Fruit fly (Drosophila melanogaster) whole organism, embryonic: ENCODE measurements around the gene hry.

Experiments used
- CG10321 ChIP-seq: fragments of 200-800 bp; sonication (Bioruptor generic); IDR thresholded peaks from 2 replicates; pipeline ENCODE4 v1.3.6; 2022; ENCODE audit warnings: missing biosample characterization, missing genetic modification characterization
- CG10366 ChIP-seq: fragments of 200-800 bp; sonication (Bioruptor generic); IDR thresholded peaks from 2 replicates; pipeline ENCODE4 v1.3.6; 2022; ENCODE audit warnings: missing biosample characterization, missing genetic modification characterization
- CG12071 ChIP-seq: fragments of 200-800 bp; sonication (Bioruptor generic); optimal IDR thresholded peaks from 3 replicates; lab custom pipeline; 2018; ENCODE audit warnings: missing biosample characterization, mild to moderate bottlenecking, missing genetic modification characterization
- CG13287 ChIP-seq: fragments of 200-800 bp; sonication (Bioruptor generic); IDR thresholded peaks from 2 replicates; pipeline ENCODE4 v1.3.6; 2022; ENCODE audit warnings: missing biosample characterization, missing genetic modification characterization; ENCODE audit not compliant: partially characterized antibody
- CG14441 ChIP-seq: fragments of 200-800 bp; sonication (Bioruptor generic); IDR thresholded peaks from 2 replicates; pipeline ENCODE4 v1.3.6; 2022; ENCODE audit warnings: missing biosample characterization, missing genetic modification characterization
- CG15479 ChIP-seq: fragments of 200-800 bp; sonication (Bioruptor generic); optimal IDR thresholded peaks from 3 replicates; lab custom pipeline; 2019; ENCODE audit warnings: missing biosample characterization, mild to moderate bottlenecking, missing genetic modification characterization, moderate library complexity
- CG1647 ChIP-seq: fragments of 200-800 bp; sonication (Bioruptor generic); optimal IDR thresholded peaks from 3 replicates; lab custom pipeline; 2016; ENCODE audit warnings: missing biosample characterization, missing genetic modification characterization
- CG17361 ChIP-seq: fragments of 200-800 bp; sonication (Bioruptor generic); IDR thresholded peaks from 3 replicates; pipeline ENCODE4 v1.3.6; 2022; ENCODE audit warnings: missing biosample characterization, missing genetic modification characterization
- CG18262 ChIP-seq: fragments of 200-800 bp; optimal IDR thresholded peaks from 3 replicates; lab custom pipeline; 2019; ENCODE audit warnings: missing biosample characterization, mild to moderate bottlenecking, missing genetic modification characterization, moderate library complexity
- CG18764 ChIP-seq: fragments of 200-800 bp; sonication (Bioruptor generic); optimal IDR thresholded peaks from 3 replicates; lab custom pipeline; 2016; ENCODE audit warnings: missing biosample characterization, missing genetic modification characterization
- CG32532 ChIP-seq: fragments of 200-800 bp; sonication (Bioruptor generic); IDR thresholded peaks from 2 replicates; pipeline ENCODE4 v1.3.6; 2022; ENCODE audit warnings: missing biosample characterization, missing genetic modification characterization
- CG3995 ChIP-seq: fragments of 200-800 bp; sonication (Bioruptor generic); optimal IDR thresholded peaks from 3 replicates; lab custom pipeline; 2016; ENCODE audit warnings: missing biosample characterization, missing genetic modification characterization
- CG4854 ChIP-seq: fragments of 200-800 bp; sonication (Bioruptor generic); optimal IDR thresholded peaks from 2 replicates; lab custom pipeline; 2016; ENCODE audit warnings: missing biosample characterization, missing genetic modification characterization, inconsistent platforms
- CG5180 ChIP-seq: fragments of 200-800 bp; sonication (Bioruptor generic); optimal IDR thresholded peaks from 3 replicates; lab custom pipeline; 2017; ENCODE audit warnings: missing biosample characterization, missing genetic modification characterization, mild to moderate bottlenecking, moderate library complexity, missing genetic modification reagents
- CG6689 ChIP-seq: fragments of 200-800 bp; sonication (Bioruptor generic); IDR thresholded peaks from 2 replicates; pipeline ENCODE4 v1.3.6; 2022; ENCODE audit warnings: missing biosample characterization, missing genetic modification characterization
- CG7271 ChIP-seq: fragments of 200-800 bp; sonication (Bioruptor generic); optimal IDR thresholded peaks from 2 replicates; lab custom pipeline; 2018; ENCODE audit warnings: missing biosample characterization, mild to moderate bottlenecking, missing genetic modification characterization, moderate library complexity
- CTCF ChIP-seq: fragments of 200-800 bp; sonication (Bioruptor generic); optimal IDR thresholded peaks from 2 replicates; lab custom pipeline; 2017; ENCODE audit warnings: missing biosample characterization, mild to moderate bottlenecking, missing genetic modification characterization, moderate library complexity
- D19A ChIP-seq: fragments of 200-800 bp; optimal IDR thresholded peaks from 3 replicates; lab custom pipeline; 2019; ENCODE audit warnings: missing biosample characterization, mild to moderate bottlenecking, missing genetic modification characterization, moderate library complexity
- Doc2 ChIP-seq: fragments of 200-800 bp; sonication (Bioruptor generic); IDR thresholded peaks from 2 replicates; pipeline ENCODE4 v1.3.6; 2022; ENCODE audit warnings: missing biosample characterization, missing genetic modification characterization
- ERR ChIP-seq: fragments of 200-800 bp; sonication (Bioruptor generic); optimal IDR thresholded peaks from 2 replicates; lab custom pipeline; 2016; ENCODE audit warnings: missing biosample characterization, missing genetic modification characterization
- HLHmδ ChIP-seq: fragments of 200-800 bp; sonication (Bioruptor generic); optimal IDR thresholded peaks from 2 replicates; lab custom pipeline; 2018; ENCODE audit warnings: missing biosample characterization, mild to moderate bottlenecking, missing genetic modification characterization, moderate library complexity
- Hey ChIP-seq: fragments of 200-800 bp; sonication (Bioruptor generic); optimal IDR thresholded peaks from 3 replicates; lab custom pipeline; 2018; ENCODE audit warnings: missing biosample characterization, mild to moderate bottlenecking, missing genetic modification characterization
- HmgZ ChIP-seq: fragments of 200-800 bp; sonication (Bioruptor generic); optimal IDR thresholded peaks from 2 replicates; lab custom pipeline; 2018; ENCODE audit warnings: missing biosample characterization, mild to moderate bottlenecking, missing genetic modification characterization
- MTF-1 ChIP-seq: fragments of 200-800 bp; sonication (Bioruptor generic); optimal IDR thresholded peaks from 2 replicates; lab custom pipeline; 2018; ENCODE audit warnings: missing biosample characterization, mild to moderate bottlenecking, missing genetic modification characterization, borderline replicate concordance
- Meics ChIP-seq: fragments of 200-800 bp; sonication (Bioruptor generic); optimal IDR thresholded peaks from 2 replicates; lab custom pipeline; 2017; ENCODE audit warnings: missing biosample characterization, mild to moderate bottlenecking, missing genetic modification characterization
- Nf-YC ChIP-seq: fragments of 200-800 bp; optimal IDR thresholded peaks from 3 replicates; lab custom pipeline; 2019; ENCODE audit warnings: missing biosample characterization, mild to moderate bottlenecking, missing genetic modification characterization, moderate library complexity
- Sry-δ ChIP-seq: fragments of 200-800 bp; sonication (Bioruptor generic); optimal IDR thresholded peaks from 2 replicates; lab custom pipeline; 2016; ENCODE audit warnings: missing biosample characterization, missing genetic modification characterization
- Taf1 ChIP-seq: fragments of 200-800 bp; sonication (Bioruptor generic); IDR thresholded peaks from 2 replicates; pipeline ENCODE4 v1.3.6; 2022; ENCODE audit warnings: missing biosample characterization, missing genetic modification characterization
- Xbp1 ChIP-seq: fragments of 200-800 bp; sonication (Bioruptor generic); optimal IDR thresholded peaks from 3 replicates; lab custom pipeline; 2016; ENCODE audit warnings: missing biosample characterization, mild to moderate bottlenecking, missing genetic modification characterization
- amos ChIP-seq: fragments of 200-800 bp; sonication (Bioruptor generic); IDR thresholded peaks from 2 replicates; pipeline ENCODE4 v1.3.6; 2022; ENCODE audit warnings: missing biosample characterization, missing genetic modification characterization; ENCODE audit not compliant: partially characterized antibody
- bbx ChIP-seq: fragments of 200-800 bp; sonication (Bioruptor generic); IDR thresholded peaks from 2 replicates; pipeline ENCODE4 v1.3.6; 2022; ENCODE audit warnings: missing biosample characterization, missing genetic modification characterization; ENCODE audit not compliant: partially characterized antibody
- bowl ChIP-seq: fragments of 200-800 bp; sonication (Bioruptor generic); IDR thresholded peaks from 2 replicates; pipeline ENCODE4 v1.3.6; 2022; ENCODE audit warnings: missing biosample characterization, missing genetic modification characterization
- chn ChIP-seq: fragments of 200-800 bp; sonication (Bioruptor generic); optimal IDR thresholded peaks from 2 replicates; lab custom pipeline; 2016; ENCODE audit warnings: missing biosample characterization, missing genetic modification characterization
- cwo ChIP-seq: fragments of 200-800 bp; sonication (Bioruptor generic); optimal IDR thresholded peaks from 3 replicates; lab custom pipeline; 2017; ENCODE audit warnings: missing biosample characterization, missing genetic modification characterization, mild to moderate bottlenecking, moderate library complexity, missing genetic modification reagents
- en ChIP-seq: fragments of 200-800 bp; sonication (Bioruptor generic); optimal IDR thresholded peaks from 2 replicates; lab custom pipeline; 2016; ENCODE audit warnings: missing biosample characterization, missing genetic modification characterization
- esg ChIP-seq: fragments of 200-800 bp; sonication (Bioruptor generic); conservative IDR thresholded peaks from 2 replicates; pipeline ENCODE4 v1.3.6; 2022; ENCODE audit warnings: missing biosample characterization, missing genetic modification characterization
- ewg ChIP-seq: fragments of 200-800 bp; sonication (Bioruptor generic); optimal IDR thresholded peaks from 3 replicates; lab custom pipeline; 2017; ENCODE audit warnings: mild to moderate bottlenecking, missing biosample characterization, missing genetic modification reagents, missing genetic modification characterization
- grau ChIP-seq: fragments of 200-800 bp; optimal IDR thresholded peaks from 3 replicates; lab custom pipeline; 2019; ENCODE audit warnings: missing biosample characterization, mild to moderate bottlenecking, missing genetic modification characterization, moderate library complexity
- grn ChIP-seq: fragments of 200-800 bp; sonication (Bioruptor generic); optimal IDR thresholded peaks from 3 replicates; lab custom pipeline; 2017; ENCODE audit warnings: missing biosample characterization, missing genetic modification characterization
- lilli ChIP-seq: fragments of 200-800 bp; sonication (Bioruptor generic); optimal IDR thresholded peaks from 3 replicates; lab custom pipeline; 2016; ENCODE audit warnings: missing biosample characterization, missing genetic modification characterization
- psq ChIP-seq: fragments of 200-800 bp; sonication (Bioruptor generic); optimal IDR thresholded peaks from 2 replicates; lab custom pipeline; 2017; ENCODE audit warnings: missing biosample characterization, missing genetic modification characterization
- rib ChIP-seq: fragments of 200-800 bp; sonication (Bioruptor generic); IDR thresholded peaks from 2 replicates; pipeline ENCODE4 v1.3.6; 2022; ENCODE audit warnings: missing biosample characterization, missing genetic modification characterization
- schlank ChIP-seq: fragments of 200-800 bp; sonication (Bioruptor generic); optimal IDR thresholded peaks from 2 replicates; lab custom pipeline; 2018; ENCODE audit warnings: missing biosample characterization, mild to moderate bottlenecking, missing genetic modification characterization
- seq ChIP-seq: fragments of 200-800 bp; sonication (Bioruptor generic); IDR thresholded peaks from 2 replicates; pipeline ENCODE4 v1.3.6; 2022; ENCODE audit warnings: missing biosample characterization, missing genetic modification characterization
- sim ChIP-seq: fragments of 200-800 bp; sonication (Bioruptor generic); IDR thresholded peaks from 2 replicates; pipeline ENCODE4 v1.3.6; 2022; ENCODE audit warnings: missing biosample characterization, missing genetic modification characterization
- so ChIP-seq: fragments of 200-800 bp; sonication (Bioruptor generic); IDR thresholded peaks from 3 replicates; pipeline ENCODE4 v1.3.6; 2022; ENCODE audit warnings: missing biosample characterization, missing genetic modification characterization
- sr ChIP-seq: fragments of 200-800 bp; sonication (Bioruptor generic); IDR thresholded peaks from 3 replicates; pipeline ENCODE4 v1.3.6; 2022; ENCODE audit warnings: missing biosample characterization, missing genetic modification characterization
- tgo ChIP-seq: fragments of 200-800 bp; sonication (Bioruptor generic); IDR thresholded peaks from 3 replicates; pipeline ENCODE4 v1.3.6; 2022; ENCODE audit warnings: missing biosample characterization, missing genetic modification characterization
- tx ChIP-seq: fragments of 200-800 bp; sonication (Bioruptor generic); optimal IDR thresholded peaks from 2 replicates; lab custom pipeline; 2016; ENCODE audit warnings: missing biosample characterization, missing genetic modification characterization
- unpg ChIP-seq: fragments of 200-800 bp; sonication (Bioruptor generic); optimal IDR thresholded peaks from 3 replicates; lab custom pipeline; 2018; ENCODE audit warnings: missing biosample characterization, mild to moderate bottlenecking, missing genetic modification characterization, moderate library complexity
- zf30C ChIP-seq: fragments of 200-800 bp; sonication (Bioruptor generic); optimal IDR thresholded peaks from 3 replicates; lab custom pipeline; 2018; ENCODE audit warnings: missing biosample characterization, mild to moderate bottlenecking, missing genetic modification characterization

The hry gene

DNA sequence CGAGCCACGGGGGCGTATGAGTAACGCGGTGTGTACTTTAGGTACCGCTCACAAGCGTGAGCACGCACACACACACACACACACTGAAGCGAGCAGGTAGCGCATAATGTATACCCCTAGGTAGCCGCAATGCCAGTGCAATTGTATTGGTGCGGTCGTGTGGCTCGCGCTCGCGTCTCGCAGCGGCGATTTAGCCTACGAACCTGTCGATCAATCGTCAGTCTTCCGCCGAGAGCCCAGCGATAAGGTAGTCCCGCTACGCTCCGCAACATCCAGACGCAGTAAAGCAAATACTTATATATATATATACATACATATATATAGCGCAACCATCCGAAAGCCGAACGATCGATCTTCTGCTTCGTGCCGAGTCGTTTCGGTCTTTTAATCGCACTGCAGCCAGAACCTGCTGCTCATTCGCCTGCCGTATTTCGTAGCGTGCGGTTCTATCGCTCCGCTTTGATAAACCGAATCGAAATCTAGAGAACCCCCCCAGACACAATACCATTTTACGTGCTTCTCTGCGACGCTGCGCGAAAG is at the start of gene hry (continued):
- peak; percentile 73; the same call in 2 of the 3 replicates for TF ChIP-seq so (GFP tag; lab: Robert Waterston, UW)
- TF ChIP-seq CG14441 (GFP tag; lab: Robert Waterston, UW) = no peak
- peak; percentile 86 for TF ChIP-seq Nf-YC (tag; lab: Kevin White, UChicago)
- TF ChIP-seq CG6689 (GFP tag; lab: Robert Waterston, UW) = peak; percentile 36; the same call in 1 of the 2 replicates
- peak; percentile 20; the same call in 1 of the 2 replicates for TF ChIP-seq CG10321
- TF ChIP-seq ERR = no peak
- no peak for TF ChIP-seq CTCF
- TF ChIP-seq CG12071 (GFP tag; lab: Kevin White, UChicago) = peak; percentile 38
- TF ChIP-seq CG18764 (GFP tag; lab: Kevin White, UChicago) = no peak
- TF ChIP-seq D19A (tag; lab: Kevin White, UChicago) = peak; percentile 57
- peak; percentile 52 for TF ChIP-seq grn (GFP tag; lab: Kevin White, UChicago)
- no peak for TF ChIP-seq en
- no peak for TF ChIP-seq sim (GFP tag; lab: Robert Waterston, UW)
- peak; percentile 38 for TF ChIP-seq grau (tag; lab: Kevin White, UChicago)
- TF ChIP-seq CG7271 (tag; lab: Kevin White, UChicago) = no peak
- peak; percentile 40 for TF ChIP-seq CG18262 (tag; lab: Kevin White, UChicago)
- peak; percentile 62; the same call in 1 of the 2 replicates for TF ChIP-seq CG13287
- no peak for TF ChIP-seq Sry-δ
- no peak; the same call in 1 of the 2 replicates for TF ChIP-seq bowl (GFP tag; lab: Robert Waterston, UW)
- TF ChIP-seq Xbp1 (GFP tag; lab: Kevin White, UChicago) = no peak
- no peak for TF ChIP-seq CG1647 (GFP tag; lab: Kevin White, UChicago)
- no peak for TF ChIP-seq Doc2 (GFP tag; lab: Robert Waterston, UW)
- peak; percentile 92 for TF ChIP-seq cwo (GFP tag; lab: Kevin White, UChicago)
- TF ChIP-seq CG3995 (GFP tag; lab: Kevin White, UChicago) = no peak
- TF ChIP-seq bbx (GFP tag; lab: Robert Waterston, UW) = peak; percentile 64
- peak; percentile 93 for TF ChIP-seq HLHmδ (GFP tag; lab: Kevin White, UChicago)
- no peak for TF ChIP-seq psq (GFP tag; lab: Kevin White, UChicago)
- peak; percentile 26; the same call in 1 of the 2 replicates for TF ChIP-seq CG32532 (GFP tag; lab: Robert Waterston, UW)
- peak; percentile 13 for TF ChIP-seq chn (GFP tag; lab: Kevin White, UChicago)
- TF ChIP-seq Hey (tag; lab: Kevin White, UChicago) = peak; percentile 58
- peak; percentile 100 for TF ChIP-seq CG15479 (GFP tag; lab: Kevin White, UChicago)
- peak; percentile 64; the same call in 1 of the 2 replicates for TF ChIP-seq rib
- TF ChIP-seq esg = no peak
- TF ChIP-seq ewg = no peak
- no peak for TF ChIP-seq schlank
- peak; percentile 44 for TF ChIP-seq lilli (GFP tag; lab: Kevin White, UChicago)
- no peak for TF ChIP-seq tx (GFP tag; lab: Kevin White, UChicago)
- 0 out of 2 replicates have a peak, but pooled peaks have one; percentile 29 for TF ChIP-seq Taf1 (GFP tag; lab: Robert Waterston, UW)
- peak; percentile 64 for TF ChIP-seq CG5180 (GFP tag; lab: Kevin White, UChicago)
- no peak for TF ChIP-seq tgo
- TF ChIP-seq MTF-1 (GFP tag; lab: Kevin White, UChicago) = peak; percentile 33
- TF ChIP-seq zf30C = peak; percentile 28
- no peak for TF ChIP-seq CG4854 (GFP tag; lab: Kevin White, UChicago)
- peak; percentile 8; the same call in 1 of the 2 replicates for TF ChIP-seq seq
- TF ChIP-seq amos (GFP tag; lab: Robert Waterston, UW) = peak; percentile 58; the same call in 1 of the 2 replicates
- TF ChIP-seq unpg (GFP tag; lab: Kevin White, UChicago) = peak; percentile 20
- TF ChIP-seq HmgZ (tag; lab: Kevin White, UChicago) = peak; percentile 42
- peak; percentile 35; the same call in 1 of the 3 replicates for TF ChIP-seq sr
- no peak for TF ChIP-seq Meics (GFP tag; lab: Kevin White, UChicago)
- peak; percentile 17; the same call in 1 of the 3 replicates for TF ChIP-seq CG17361 (GFP tag; lab: Robert Waterston, UW)
- peak; percentile 18; the same call in 1 of the 2 replicates for TF ChIP-seq CG10366
